Worm (Caenorhabditis elegans): ENCODE data around the gene pcca-1.

ce11 chrX:7659591-7660433, 974 bp downstream of the pcca-1 start:
- TF ChIP-seq zim-3 (tag; optimal IDR thresholded peaks at IDR 0.05) (no peak), ztf-18 (tag; optimal IDR thresholded peaks at IDR 0.05) (no peak), ceh-79 (tag; optimal IDR thresholded peaks at IDR 0.05) (no peak), egl-18 (GFP tag; IDR thresholded peaks at IDR 0.05) (no peak), repo-1 (tag; optimal IDR thresholded peaks at IDR 0.05) (no peak), ceh-40 (GFP tag; IDR thresholded peaks at IDR 0.05) (no peak), unc-62 (GFP tag; optimal IDR thresholded peaks at IDR 0.05) (no peak)
